Worm (Caenorhabditis elegans): ENCODE measurements around the gene nlp-34.

Gene nlp-34

DNA sequence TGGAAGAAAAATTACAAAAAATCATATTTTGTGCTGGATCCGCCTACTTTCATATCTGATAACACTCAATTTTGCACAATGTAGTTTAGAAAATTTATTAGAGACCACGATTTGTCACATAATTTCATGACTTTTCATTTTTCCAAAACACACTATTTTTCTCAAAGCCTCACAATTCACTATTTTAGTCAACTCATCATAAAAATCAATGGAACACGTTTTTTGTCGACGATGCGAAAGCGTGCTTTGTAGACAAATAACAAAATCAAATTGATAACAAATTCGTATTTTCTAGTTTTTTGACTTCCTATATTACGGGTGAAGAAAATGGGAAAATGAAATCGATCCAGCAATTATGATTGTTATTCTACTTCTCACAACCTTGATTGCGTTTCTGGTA, 37.1 kb downstream of the nlp-34 start, which contains the start of gene cyp-35B2:
Gene cyp-35B2 (plus strand): TSS at position 301 of the 400 bp plus-strand sequence.
- TF ChIP-seq mes-4 (tag; optimal IDR thresholded peaks at IDR 0.05) (no peak), B0019.2 (GFP tag; conservative IDR thresholded peaks at IDR 0.05) (no peak), lin-35 (GFP tag; optimal IDR thresholded peaks at IDR 0.05) (no peak), unc-62 (GFP tag; optimal IDR thresholded peaks at IDR 0.05) (no peak), rpc-1 (optimal IDR thresholded peaks at IDR 0.05) (no peak), rpc-1 (tag; optimal IDR thresholded peaks at IDR 0.05) (no peak), madf-10 (tag; optimal IDR thresholded peaks at IDR 0.05) (no peak), attf-6 (GFP tag; IDR thresholded peaks at IDR 0.05) (no peak), bed-1 (GFP tag; IDR thresholded peaks at IDR 0.05) (no peak), unc-130 (GFP tag; optimal IDR thresholded peaks at IDR 0.05) (no peak), C06A6.2 (GFP tag; conservative IDR thresholded peaks at IDR 0.05) (no peak), nhr-179 (tag; optimal IDR thresholded peaks at IDR 0.05) (no peak), Y53F4B.3 (GFP tag; IDR thresholded peaks at IDR 0.05) (no peak), hmg-1.2 (GFP tag; IDR thresholded peaks at IDR 0.05) (no peak), somi-1 (GFP tag; optimal IDR thresholded peaks at IDR 0.05) (no peak), madf-6 (GFP tag; IDR thresholded peaks at IDR 0.05) (no peak), pbrm-1 (GFP tag; IDR thresholded peaks at IDR 0.05) (no peak)

DNA sequence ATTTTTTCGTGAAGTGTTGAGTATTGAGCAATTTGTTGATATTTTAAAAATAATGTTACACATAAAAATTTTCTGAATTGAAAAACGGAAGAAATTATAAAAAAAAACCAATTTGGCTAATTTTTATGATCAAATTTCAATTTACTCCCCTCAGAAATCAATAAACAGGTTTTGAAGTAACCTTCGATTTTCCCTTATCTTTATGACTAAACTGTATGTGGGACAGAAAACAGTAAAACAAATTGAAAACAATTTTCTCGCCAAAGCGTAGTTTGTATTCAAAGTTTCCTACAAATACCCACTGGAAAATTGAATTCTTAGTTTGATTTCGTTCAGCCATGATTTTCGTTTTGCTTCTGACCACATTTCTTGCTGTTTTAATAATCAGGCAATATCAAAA, 40.1 kb downstream of the nlp-34 start, which contains the start of gene cyp-35B1:
Gene cyp-35B1 (plus strand): TSS at position 244 of the 400 bp plus-strand sequence.
- TF ChIP-seq B0019.2 (GFP tag; conservative IDR thresholded peaks at IDR 0.05) (no peak), ccch-3 (GFP tag; optimal IDR thresholded peaks at IDR 0.05) (no peak), snpc-3.4 (tag; optimal IDR thresholded peaks at IDR 0.05) (no peak), attf-3 (GFP tag; conservative IDR thresholded peaks at IDR 0.05) (no peak), zfh-2 (GFP tag; conservative IDR thresholded peaks at IDR 0.05) (no peak), lin-26 (GFP tag; IDR thresholded peaks at IDR 0.05) (no peak), snpc-4 (GFP tag; optimal IDR thresholded peaks at IDR 0.05) (no peak), snpc-4 (tag; optimal IDR thresholded peaks at IDR 0.05) (no peak), ztf-28 (GFP tag; IDR thresholded peaks at IDR 0.05) (no peak), T26A5.8 (tag; optimal IDR thresholded peaks at IDR 0.05) (no peak), cebp-2 (GFP tag; IDR thresholded peaks at IDR 0.05) (no peak), Y56A3A.18 (GFP tag; IDR thresholded peaks at IDR 0.05) (no peak)

DNA sequence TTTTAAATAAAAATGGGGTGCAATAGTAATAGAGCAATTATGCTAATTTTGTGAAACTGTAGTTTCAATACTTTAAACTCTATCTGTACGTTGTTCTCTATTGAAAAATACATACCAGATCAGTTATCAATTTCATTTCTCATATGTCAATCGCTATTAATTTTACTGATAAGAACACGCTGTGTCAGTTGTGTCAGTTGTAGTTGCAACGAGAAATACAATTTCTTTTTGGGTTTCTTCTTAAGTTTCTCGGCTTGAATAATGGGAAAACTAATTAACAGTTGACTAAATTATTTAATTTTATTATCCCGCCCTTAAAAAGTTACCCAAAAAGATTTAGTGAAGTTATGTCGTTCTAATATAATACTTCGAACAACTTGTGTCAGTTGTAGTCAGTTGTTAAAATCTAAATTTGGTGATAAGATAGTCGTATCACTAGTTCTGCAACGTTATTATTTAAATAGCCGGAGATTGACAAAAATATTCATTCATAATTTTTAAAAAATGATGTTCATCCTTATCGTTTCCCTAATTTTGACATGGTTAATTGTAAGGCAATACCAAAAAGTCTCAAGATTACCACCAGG, 42.9 kb downstream of the nlp-34 start, which contains the start of gene cyp-35A5:
Gene cyp-35A5 (plus strand): TSS at position 435 of the 587 bp plus-strand sequence.
- TF ChIP-seq nhr-80 (tag; optimal IDR thresholded peaks at IDR 0.05) (peak; percentile 5), F22D6.2 (tag; optimal IDR thresholded peaks at IDR 0.05) (no peak)

DNA sequence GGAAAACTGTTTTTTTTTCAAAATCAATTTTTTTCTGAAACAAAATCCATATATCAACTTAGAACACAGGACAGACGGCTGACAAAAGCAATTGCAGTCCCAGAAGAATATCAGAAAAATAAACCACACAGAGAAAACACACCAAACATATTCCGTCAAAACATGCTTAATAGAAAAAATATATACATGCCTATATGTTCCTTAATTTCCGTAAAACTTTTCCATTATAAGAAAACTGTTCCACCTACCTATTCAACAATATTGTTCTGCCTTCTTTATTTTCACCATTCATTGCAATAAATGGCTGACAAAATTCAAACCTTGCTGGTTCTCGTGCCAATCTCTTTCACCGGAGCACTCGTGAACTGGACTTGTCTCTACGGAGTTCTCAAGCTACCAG, 47.6 kb downstream of the nlp-34 start, which contains the start of gene srx-63:
Gene srx-63 (plus strand): TSS at position 301 of the 400 bp plus-strand sequence.
- TF ChIP-seq lir-1 (GFP tag; conservative IDR thresholded peaks at IDR 0.05) = no peak

DNA sequence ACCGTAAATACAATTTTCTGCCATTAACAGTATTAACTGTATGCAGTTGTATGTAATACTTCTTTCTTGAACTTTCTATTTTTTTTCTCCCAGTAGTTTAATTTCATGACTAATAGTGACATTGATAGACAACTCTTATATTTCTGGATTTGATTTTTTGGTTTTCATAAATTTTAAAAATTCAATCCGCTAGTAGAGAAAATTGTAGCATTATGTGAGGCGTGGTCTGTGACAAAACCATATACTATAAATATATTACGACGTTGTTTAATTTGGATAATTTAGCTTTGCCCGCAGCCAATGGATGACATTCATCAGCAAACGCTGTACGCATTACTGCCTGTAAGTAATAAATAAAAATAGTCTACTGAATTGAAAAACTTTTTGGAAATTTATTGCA, 49.8 kb downstream of the nlp-34 start, which contains the start of gene srx-64:
Gene srx-64 (plus strand): TSS at position 301 of the 400 bp plus-strand sequence.
- TF ChIP-seq K11D2.4 (GFP tag; IDR thresholded peaks at IDR 0.05) (no peak), Y95B8A.8 (GFP tag; IDR thresholded peaks at IDR 0.05) (no peak), B0261.1 (tag; optimal IDR thresholded peaks at IDR 0.05) (no peak), ets-4 (GFP tag; optimal IDR thresholded peaks at IDR 0.05) (no peak), tlf-1 (GFP tag; optimal IDR thresholded peaks at IDR 0.05) (no peak), D2030.7 (GFP tag; IDR thresholded peaks at IDR 0.05) (no peak), T07F8.4 (tag; optimal IDR thresholded peaks at IDR 0.05) (no peak), lag-1 (GFP tag; IDR thresholded peaks at IDR 0.05) (no peak), dpl-1 (GFP tag; optimal IDR thresholded peaks at IDR 0.05) (no peak), F57A8.1 (GFP tag; optimal IDR thresholded peaks at IDR 0.05) (no peak), F57C9.4 (tag; optimal IDR thresholded peaks at IDR 0.05) (no peak), snpc-1.3 (tag; optimal IDR thresholded peaks at IDR 0.05; ENCODE audit: insufficient read depth) (no peak), lsl-1 (GFP tag; optimal IDR thresholded peaks at IDR 0.05) (no peak)
